Fruit fly (Drosophila melanogaster) whole organism, wandering third instar larva: ENCODE measurements around the gene Frmd5.
A peak's percentile ranks its signal among the peaks of the same experiment; 100 is the strongest.

Experiments used
- Abd-B ChIP-seq: fragments of >200 bp; optimal IDR thresholded peaks from 2 replicates; lab custom pipeline; 2017; ENCODE audit warnings: missing biosample characterization, missing genetic modification characterization
- Dfd ChIP-seq: fragments of >200 bp; optimal IDR thresholded peaks from 2 replicates; lab custom pipeline; 2017; ENCODE audit warnings: missing biosample characterization, missing genetic modification characterization
- HLH106 ChIP-seq: fragments of 200-800 bp; optimal IDR thresholded peaks from 3 replicates; lab custom pipeline; 2019; ENCODE audit warnings: missing biosample characterization, mild to moderate bottlenecking, missing genetic modification characterization, moderate library complexity
- Hr78 ChIP-seq: fragments of >200 bp; optimal IDR thresholded peaks from 2 replicates; lab custom pipeline; 2017; ENCODE audit warnings: missing biosample characterization, missing genetic modification characterization
- Myc ChIP-seq: fragments of >200 bp; optimal IDR thresholded peaks from 2 replicates; lab custom pipeline; 2017
- N ChIP-seq: fragments of >200 bp; optimal IDR thresholded peaks from 2 replicates; lab custom pipeline; 2018; ENCODE audit warnings: missing biosample characterization, missing external identifiers, missing genetic modification characterization
- br ChIP-seq: fragments of 200-800 bp; sonication (Bioruptor generic); optimal IDR thresholded peaks from 2 replicates; lab custom pipeline; 2016; ENCODE audit warnings: missing biosample characterization, missing genetic modification characterization
- foxo ChIP-seq, 2 experiments: fragments of 200-800 bp; sonication (Bioruptor generic); optimal IDR thresholded peaks; 2 replicates in 1 of 2; 3 replicates in 1 of 2; lab custom pipeline; 2016 to 2017; ENCODE audit warnings: missing biosample characterization in 2 of 2, missing genetic modification characterization in 2 of 2
- h ChIP-seq: fragments of 200-800 bp; sonication (Bioruptor generic); optimal IDR thresholded peaks from 3 replicates; lab custom pipeline; 2016; ENCODE audit warnings: missing biosample characterization, mild to moderate bottlenecking, missing genetic modification characterization
- lola ChIP-seq: fragments of >200 bp; optimal IDR thresholded peaks from 2 replicates; lab custom pipeline; 2017; ENCODE audit warnings: missing biosample characterization, missing genetic modification characterization
- pan ChIP-seq: fragments of >200 bp; optimal IDR thresholded peaks from 2 replicates; lab custom pipeline; 2017
- psq ChIP-seq: fragments of 200-800 bp; sonication (Bioruptor generic); optimal IDR thresholded peaks from 3 replicates; lab custom pipeline; 2017; ENCODE audit warnings: missing biosample characterization, mild to moderate bottlenecking, missing genetic modification characterization, moderate library complexity
- rgr ChIP-seq: fragments of 200-800 bp; sonication (Bioruptor generic); optimal IDR thresholded peaks from 3 replicates; lab custom pipeline; 2016; ENCODE audit warnings: missing biosample characterization, mild to moderate bottlenecking, missing genetic modification characterization
- sv ChIP-seq: fragments of 200-800 bp; sonication (Bioruptor generic); optimal IDR thresholded peaks from 3 replicates; lab custom pipeline; 2016; ENCODE audit warnings: missing biosample characterization, missing genetic modification characterization

- TF ChIP-seq rgr (GFP tag; lab: Kevin White, UChicago) (peak; percentile 48), Dfd (GFP tag; lab: Kevin White, UChicago) (no peak), Abd-B (GFP tag; lab: Kevin White, UChicago) (no peak), pan (lab: Kevin White, UChicago) (no peak), br (GFP tag; lab: Kevin White, UChicago) (no peak), lola (GFP tag; lab: Kevin White, UChicago) (no peak), psq (no peak), h (GFP tag; lab: Kevin White, UChicago) (peak; percentile 46), sv (GFP tag; lab: Kevin White, UChicago) (peak; percentile 4), Myc (lab: Kevin White, UChicago) (no peak), foxo (GFP tag; optimal IDR thresholded peaks at IDR 0.05; lab: Kevin White, UChicago) (peak in 1 of 2 experiments; percentile 57), HLH106 (tag; lab: Kevin White, UChicago) (peak; percentile 20), Hr78 (GFP tag; lab: Kevin White, UChicago) (peak; percentile 78), N (peak; percentile 97)
Observed at dm6 chr2L:10339212-10339721, 5.0 kb upstream of the Frmd5 start, which contains the start of gene SamDC.
